Fruit fly (Drosophila melanogaster): ENCODE results near the gene Gnmt.

dm6 chr3R:12644621-12645310 lies 29.6 kb upstream of the Gnmt start:
- TF ChIP-seq ttk (optimal IDR thresholded peaks at IDR 0.05) (no peak), Myc (optimal IDR thresholded peaks at IDR 0.05) (no peak)
